Worm (Caenorhabditis elegans): Measurements from ENCODE around the gene Y71H2AM.1.

The Y71H2AM.1 gene

ce11 chrIII:2871817-2872216 is 44.9 kb downstream of the Y71H2AM.1 start (continued):
- TF ChIP-seq dmd-4 (tag; optimal IDR thresholded peaks at IDR 0.05) (no peak), ceh-82 (tag; optimal IDR thresholded peaks at IDR 0.05) (no peak), ztf-1 (GFP tag; conservative IDR thresholded peaks at IDR 0.05) (no peak), nhr-23 (tag; optimal IDR thresholded peaks at IDR 0.05) (no peak), nhr-6 (tag; optimal IDR thresholded peaks at IDR 0.05) (no peak), nhr-77 (tag; optimal IDR thresholded peaks at IDR 0.05) (no peak), unc-62 (GFP tag; optimal IDR thresholded peaks at IDR 0.05) (no peak), ztf-4 (tag; optimal IDR thresholded peaks at IDR 0.05) (no peak), alr-1 (tag; optimal IDR thresholded peaks at IDR 0.05) (no peak), C34F6.9 (tag; optimal IDR thresholded peaks at IDR 0.05) (peak; percentile 17), elt-1 (tag; optimal IDR thresholded peaks at IDR 0.05) (no peak), mdl-1 (tag; optimal IDR thresholded peaks at IDR 0.05) (peak; percentile 52 to 71), peb-1 (tag; optimal IDR thresholded peaks at IDR 0.05) (no peak), lin-11 (tag; optimal IDR thresholded peaks at IDR 0.05) (no peak), gmeb-1 (tag; optimal IDR thresholded peaks at IDR 0.05) (peak; percentile 61), mbf-1 (tag; optimal IDR thresholded peaks at IDR 0.05) (no peak), ceh-16 (tag; optimal IDR thresholded peaks at IDR 0.05) (peak; percentile 33), nhr-10 (tag; optimal IDR thresholded peaks at IDR 0.05) (no peak)

- TF ChIP-seq elt-1 (tag; optimal IDR thresholded peaks at IDR 0.05) (no peak), nhr-25 (tag; optimal IDR thresholded peaks at IDR 0.05) (peak; percentile 49), alr-1 (tag; optimal IDR thresholded peaks at IDR 0.05) (no peak), blmp-1 (tag; optimal IDR thresholded peaks at IDR 0.05; ENCODE audit: insufficient read depth) (peak; percentile 74), C34F6.9 (tag; optimal IDR thresholded peaks at IDR 0.05) (no peak)
These were observed 46.3 kb downstream of the Y71H2AM.1 start for ce11 chrIII:2873116-2873644.

DNA sequence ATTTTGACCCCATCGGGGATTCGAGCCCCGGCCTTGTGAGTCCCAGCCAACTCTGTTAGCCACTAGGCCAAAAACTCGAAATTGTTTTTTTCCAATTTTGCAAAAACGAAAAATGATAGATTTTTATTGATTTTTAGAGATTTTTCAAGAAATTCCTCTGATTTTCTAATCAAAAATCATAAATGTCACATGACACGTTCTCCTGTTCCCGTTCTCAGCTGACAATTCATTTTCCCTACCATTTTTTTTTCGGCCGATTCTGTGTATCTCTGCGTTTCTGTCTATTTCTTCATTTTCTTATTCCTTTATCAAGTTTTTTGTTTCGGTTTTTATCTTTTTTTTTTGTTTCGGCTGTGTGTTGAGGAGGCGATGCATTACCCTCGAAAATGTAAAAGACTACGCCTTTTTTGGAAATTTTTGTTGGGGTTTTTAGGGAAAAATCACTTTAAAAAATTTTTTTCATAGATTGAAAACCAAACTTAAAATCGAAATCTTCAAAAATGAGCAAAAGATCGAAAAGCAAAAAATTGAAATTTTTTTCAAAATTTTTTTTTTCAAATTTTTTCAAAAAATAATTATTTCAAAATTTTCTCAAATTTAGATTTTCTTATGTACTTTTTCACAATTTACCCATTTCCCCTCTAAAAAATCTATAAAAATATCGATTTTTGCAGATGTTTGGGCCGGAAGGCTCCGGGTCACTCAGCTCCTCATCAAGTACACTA is 47.4 kb downstream of the Y71H2AM.1 start, which contains the start of gene klf-1:
klf-1 (plus strand) TSS at position 675 of the 725 bp plus-strand sequence.
- TF ChIP-seq peb-1 (tag; optimal IDR thresholded peaks at IDR 0.05) (no peak), ama-1 (optimal IDR thresholded peaks at IDR 0.05) (no peak), nhr-10 (tag; optimal IDR thresholded peaks at IDR 0.05) (no peak), nhr-11 (tag; optimal IDR thresholded peaks at IDR 0.05) (no peak), unc-62 (GFP tag; optimal IDR thresholded peaks at IDR 0.05) (no peak), alr-1 (tag; optimal IDR thresholded peaks at IDR 0.05) (no peak), skn-1 (tag; optimal IDR thresholded peaks at IDR 0.05) (no peak), nhr-21 (tag; optimal IDR thresholded peaks at IDR 0.05) (peak; percentile 14), mab-5 (tag; optimal IDR thresholded peaks at IDR 0.05) (no peak), aly-2 (tag; optimal IDR thresholded peaks at IDR 0.05) (no peak), elt-3 (tag; optimal IDR thresholded peaks at IDR 0.05) (no peak), snpc-4 (tag; optimal IDR thresholded peaks at IDR 0.05) (no peak), gmeb-1 (tag; optimal IDR thresholded peaks at IDR 0.05) (peak; percentile 3), sma-9 (GFP tag; optimal IDR thresholded peaks at IDR 0.05) (peak; percentile 42), sma-9 (tag; optimal IDR thresholded peaks at IDR 0.05) (no peak), ztf-1 (GFP tag; conservative IDR thresholded peaks at IDR 0.05) (no peak), lin-11 (tag; optimal IDR thresholded peaks at IDR 0.05) (no peak), unc-55 (GFP tag; optimal IDR thresholded peaks at IDR 0.05) (no peak), ceh-16 (tag; optimal IDR thresholded peaks at IDR 0.05) (no peak), nhr-6 (tag; optimal IDR thresholded peaks at IDR 0.05) (no peak), nhr-129 (tag; optimal IDR thresholded peaks at IDR 0.05) (no peak), Y55F3AM.14 (GFP tag; optimal IDR thresholded peaks at IDR 0.05) (no peak), sem-4 (tag; optimal IDR thresholded peaks at IDR 0.05) (no peak), dmd-4 (tag; optimal IDR thresholded peaks at IDR 0.05) (no peak), nhr-25 (tag; optimal IDR thresholded peaks at IDR 0.05) (peak; percentile 59), nhr-77 (tag; optimal IDR thresholded peaks at IDR 0.05) (no peak), nhr-237 (tag; optimal IDR thresholded peaks at IDR 0.05) (no peak), R02D3.7 (tag; optimal IDR thresholded peaks at IDR 0.05) (no peak), ZK546.5 (tag; optimal IDR thresholded peaks at IDR 0.05) (no peak), unc-39 (tag; optimal IDR thresholded peaks at IDR 0.05) (no peak), lin-13 (GFP tag; optimal IDR thresholded peaks at IDR 0.05) (no peak), ztf-4 (tag; optimal IDR thresholded peaks at IDR 0.05) (no peak), ceh-82 (tag; optimal IDR thresholded peaks at IDR 0.05) (no peak), zag-1 (tag; optimal IDR thresholded peaks at IDR 0.05) (no peak), C34F6.9 (tag; optimal IDR thresholded peaks at IDR 0.05) (no peak), egl-27 (tag; optimal IDR thresholded peaks at IDR 0.05) (no peak), sma-3 (GFP tag; optimal IDR thresholded peaks at IDR 0.05) (peak; percentile 36), crh-2 (tag; optimal IDR thresholded peaks at IDR 0.05) (peak; percentile 61), elt-1 (tag; optimal IDR thresholded peaks at IDR 0.05) (no peak), lsy-2 (tag; optimal IDR thresholded peaks at IDR 0.05) (peak in 1 of 2 experiments; percentile 18), blmp-1 (tag; optimal IDR thresholded peaks at IDR 0.05; ENCODE audit: insufficient read depth) (peak; percentile 32), mdl-1 (tag; optimal IDR thresholded peaks at IDR 0.05) (no peak), fos-1 (tag; optimal IDR thresholded peaks at IDR 0.05) (peak; percentile 19), mbf-1 (tag; optimal IDR thresholded peaks at IDR 0.05) (no peak), ztf-11 (tag; optimal IDR thresholded peaks at IDR 0.05) (no peak)
